Fruit fly (Drosophila melanogaster): ENCODE results near the gene pum.
A peak's percentile ranks its signal among the peaks of the same experiment; 100 is the strongest.

The pum gene

dm6 chr3R:9258252-9259225 lies 21.1 kb upstream of the pum start, which contains the start of the genes Ibf2 and Ibf1 (continued):
- peak; percentile 33 for TF ChIP-seq CG12659 (GFP tag; optimal IDR thresholded peaks at IDR 0.05)
- no peak for TF ChIP-seq slp2 (GFP tag; optimal IDR thresholded peaks at IDR 0.05)
- no peak for TF ChIP-seq Antp (GFP tag; optimal IDR thresholded peaks at IDR 0.05)
- no peak for TF ChIP-seq CG7372 (GFP tag; IDR thresholded peaks at IDR 0.05)
- no peak for TF ChIP-seq CG11695 (GFP tag; IDR thresholded peaks at IDR 0.05)
- no peak for TF ChIP-seq Stat92E (GFP tag; optimal IDR thresholded peaks at IDR 0.05)
- no peak for TF ChIP-seq ind (GFP tag; optimal IDR thresholded peaks at IDR 0.05)
- no peak for TF ChIP-seq PHDP (tag; optimal IDR thresholded peaks at IDR 0.05)
- no peak for TF ChIP-seq H15 (GFP tag; IDR thresholded peaks at IDR 0.05)
- TF ChIP-seq Dip2 (GFP tag; IDR thresholded peaks at IDR 0.05), result no peak
- no peak for TF ChIP-seq CG32532 (GFP tag; IDR thresholded peaks at IDR 0.05)
- TF ChIP-seq CG8290 (GFP tag; optimal IDR thresholded peaks at IDR 0.05), result peak; percentile 90
- peak; percentile 66 to 86 for TF ChIP-seq CG8290 (tag; optimal IDR thresholded peaks at IDR 0.05)
- no peak for TF ChIP-seq CG17359 (tag; optimal IDR thresholded peaks at IDR 0.05)
- no peak for TF ChIP-seq CG9817 (tag; optimal IDR thresholded peaks at IDR 0.05)
- TF ChIP-seq sug (tag; optimal IDR thresholded peaks at IDR 0.05), result no peak
- TF ChIP-seq CG16813 (GFP tag; IDR thresholded peaks at IDR 0.05; ENCODE audit: partially characterized antibody), result peak; percentile 84
- no peak for TF ChIP-seq dpn (GFP tag; optimal IDR thresholded peaks at IDR 0.05)
- TF ChIP-seq Dref (GFP tag; IDR thresholded peaks at IDR 0.05), result peak; percentile 84
- TF ChIP-seq Camta (GFP tag; optimal IDR thresholded peaks at IDR 0.05), result no peak
- TF ChIP-seq dmrt11E (tag; optimal IDR thresholded peaks at IDR 0.05), result no peak
- TF ChIP-seq insv (GFP tag; optimal IDR thresholded peaks at IDR 0.05), result no peak
- no peak for TF ChIP-seq sc (optimal IDR thresholded peaks at IDR 0.05)
- TF ChIP-seq sc (GFP tag; optimal IDR thresholded peaks at IDR 0.05), result no peak
- no peak for TF ChIP-seq pho (GFP tag; optimal IDR thresholded peaks at IDR 0.05)
- no peak for TF ChIP-seq HLH54F (GFP tag; optimal IDR thresholded peaks at IDR 0.05)
- TF ChIP-seq cas (GFP tag; IDR thresholded peaks at IDR 0.05), result no peak
- TF ChIP-seq unc-4 (GFP tag; IDR thresholded peaks at IDR 0.05; ENCODE audit: partially characterized antibody), result peak; percentile 79
- TF ChIP-seq btn (GFP tag; optimal IDR thresholded peaks at IDR 0.05), result no peak
- TF ChIP-seq chinmo (GFP tag; IDR thresholded peaks at IDR 0.05; ENCODE audit: partially characterized antibody), result peak; percentile 61; the same call in 2 of the 4 replicates
- no peak for TF ChIP-seq br (optimal IDR thresholded peaks at IDR 0.05)
- no peak for TF ChIP-seq CG1792 (GFP tag; optimal IDR thresholded peaks at IDR 0.05)
- TF ChIP-seq jumu (GFP tag; optimal IDR thresholded peaks at IDR 0.05), result no peak
- TF ChIP-seq abd-A (tag; optimal IDR thresholded peaks at IDR 0.05), result no peak
- TF ChIP-seq Atf3 (GFP tag; optimal IDR thresholded peaks at IDR 0.05), result no peak
- TF ChIP-seq CG3281 (GFP tag; optimal IDR thresholded peaks at IDR 0.05), result no peak
- TF ChIP-seq CG11504 (tag; optimal IDR thresholded peaks at IDR 0.05), result no peak
- TF ChIP-seq CG15601 (tag; optimal IDR thresholded peaks at IDR 0.05), result no peak
- no peak for TF ChIP-seq gt (GFP tag; IDR thresholded peaks at IDR 0.05)
- no peak for TF ChIP-seq pan (optimal IDR thresholded peaks at IDR 0.05)
- TF ChIP-seq pan (GFP tag; optimal IDR thresholded peaks at IDR 0.05 in 1 of 2, IDR thresholded peaks at IDR 0.05 in 1 of 2), result no peak
- TF ChIP-seq CG12219 (GFP tag; optimal IDR thresholded peaks at IDR 0.05), result no peak
- no peak for TF ChIP-seq GATAe (GFP tag; conservative IDR thresholded peaks at IDR 0.05)
- TF ChIP-seq CG33557 (GFP tag; optimal IDR thresholded peaks at IDR 0.05), result no peak
- TF ChIP-seq Xbp1 (GFP tag; optimal IDR thresholded peaks at IDR 0.05), result no peak
- no peak for TF ChIP-seq CG15073 (GFP tag; optimal IDR thresholded peaks at IDR 0.05)
- TF ChIP-seq CG17612 (GFP tag; IDR thresholded peaks at IDR 0.05), result no peak
- no peak for TF ChIP-seq CG32767 (GFP tag; IDR thresholded peaks at IDR 0.05)
- TF ChIP-seq CG8478 (optimal IDR thresholded peaks at IDR 0.05), result no peak
- no peak for TF ChIP-seq CG16815 (GFP tag; optimal IDR thresholded peaks at IDR 0.05)
- no peak for TF ChIP-seq Meics (GFP tag; optimal IDR thresholded peaks at IDR 0.05)
